ENCODE assay signal across 5 worm cellular contexts in genomic region chrIV:7222088-7222487, ce11.
TF ChIP-seq lines count a peak whose summit lies in the region.

No protein-coding gene starts in this region.

TF ChIP-seq in whole organism, L1 larva, 84 proteins besides CTCF, POLR2A, EP300 and RAD21:
- no peak for TF ChIP-seq unc-98 (GFP tag; IDR thresholded peaks at IDR 0.05; lab: Robert Waterston, UW)
- no peak for TF ChIP-seq efl-1 (optimal IDR thresholded peaks at IDR 0.05; lab: Kevin White, UChicago)
- TF ChIP-seq efl-1 (GFP tag; optimal IDR thresholded peaks at IDR 0.05 in 1 of 2; lab: Kevin White, UChicago): peak in 1 of 2 experiments; percentile 60
- peak; percentile 64 for TF ChIP-seq fkh-10 (GFP tag; optimal IDR thresholded peaks at IDR 0.05; lab: Kevin White, UChicago)
- peak; percentile 22 for TF ChIP-seq lin-14 (GFP tag; optimal IDR thresholded peaks at IDR 0.05; lab: Kevin White, UChicago)

TF ChIP-seq in whole organism, L3 larva, 47 proteins besides CTCF, POLR2A, EP300 and RAD21:
- TF ChIP-seq fkh-10 (GFP tag; optimal IDR thresholded peaks at IDR 0.05; lab: Kevin White, UChicago): peak; percentile 18
- no peak for TF ChIP-seq elt-3 (tag; optimal IDR thresholded peaks at IDR 0.05; lab: Kevin White, UChicago)

TF ChIP-seq in whole organism, L4 larva, 104 proteins besides CTCF, POLR2A, EP300 and RAD21:
- no peak for TF ChIP-seq ama-1 (optimal IDR thresholded peaks at IDR 0.05; lab: Kevin White, UChicago)
- TF ChIP-seq aha-1 (tag; lab: Kevin White, UChicago): peak; percentile 56

TF ChIP-seq in whole organism, late embryonic, 69 proteins besides CTCF, POLR2A, EP300 and RAD21:
- TF ChIP-seq C38D4.7 (GFP tag; optimal IDR thresholded peaks at IDR 0.05; lab: Kevin White, UChicago): no peak
- peak; percentile 66 for TF ChIP-seq unc-42 (tag; optimal IDR thresholded peaks at IDR 0.05; lab: Kevin White, UChicago)

TF ChIP-seq in whole organism, mixed stage, embryonic, 35 proteins besides CTCF, POLR2A, EP300 and RAD21:
- TF ChIP-seq ces-1 (GFP tag; optimal IDR thresholded peaks at IDR 0.05; lab: Kevin White, UChicago) (peak; percentile 57), unc-120 (tag; optimal IDR thresholded peaks at IDR 0.05; lab: Kevin White, UChicago; ENCODE audit: poor library complexity, severe bottlenecking) (no peak)

Comparison
In these comparisons a context has a peak if more than half of its experiments do, and no peak if none do; other contexts are left out.
1. Of the 29 proteins assayed by ChIP-seq in both whole organism, L4 larva and whole organism, L1 larva: peak only in whole organism, L4 larva: aha-1; only in whole organism, L1 larva: fkh-10; in both: none; in neither: 27.